Fruit fly (Drosophila melanogaster) whole organism, embryonic: ENCODE measurements around the gene CG5902.

Experiments
- CG10462 ChIP-seq: fragments of 200-800 bp; sonication (Bioruptor generic); optimal IDR thresholded peaks from 2 replicates; lab custom pipeline; 2016; ENCODE audit warnings: missing biosample characterization, missing genetic modification characterization
- CG11093 ChIP-seq: fragments of 200-800 bp; sonication (Bioruptor generic); IDR thresholded peaks from 3 replicates; pipeline ENCODE4 v1.3.6; 2022; ENCODE audit warnings: missing biosample characterization, missing genetic modification characterization
- CG11504 ChIP-seq: fragments of 200-800 bp; sonication (Bioruptor generic); optimal IDR thresholded peaks from 3 replicates; lab custom pipeline; 2019; ENCODE audit warnings: missing biosample characterization, mild to moderate bottlenecking, missing genetic modification characterization, moderate library complexity
- CG1233 ChIP-seq: fragments of 200-800 bp; sonication (Bioruptor generic); optimal IDR thresholded peaks from 4 replicates; lab custom pipeline; 2018; ENCODE audit warnings: missing biosample characterization, mild to moderate bottlenecking, missing genetic modification characterization
- CG14710 ChIP-seq: fragments of 200-800 bp; sonication (Bioruptor generic); optimal IDR thresholded peaks from 3 replicates; lab custom pipeline; 2019; ENCODE audit warnings: missing biosample characterization, mild to moderate bottlenecking, missing genetic modification characterization, moderate library complexity
- CG1529 ChIP-seq: fragments of 200-800 bp; sonication (Bioruptor generic); optimal IDR thresholded peaks from 3 replicates; lab custom pipeline; 2018; ENCODE audit warnings: missing biosample characterization, missing genetic modification characterization
- CG17186 ChIP-seq: fragments of 200-800 bp; sonication (Bioruptor generic); optimal IDR thresholded peaks from 3 replicates; lab custom pipeline; 2017; ENCODE audit warnings: missing biosample characterization, missing genetic modification reagents, missing genetic modification characterization
- CG1832 ChIP-seq: fragments of 200-800 bp; sonication (Bioruptor generic); optimal IDR thresholded peaks from 2 replicates; lab custom pipeline; 2017; ENCODE audit warnings: missing biosample characterization, mild to moderate bottlenecking, missing genetic modification characterization, inconsistent platforms
- CG18764 ChIP-seq: fragments of 200-800 bp; sonication (Bioruptor generic); optimal IDR thresholded peaks from 3 replicates; lab custom pipeline; 2016; ENCODE audit warnings: missing biosample characterization, missing genetic modification characterization
- CG2875 ChIP-seq: fragments of 200-800 bp; sonication (Bioruptor generic); optimal IDR thresholded peaks from 2 replicates; lab custom pipeline; 2017; ENCODE audit warnings: missing biosample characterization, mild to moderate bottlenecking, missing genetic modification characterization, missing genetic modification reagents
- CG4360 ChIP-seq: fragments of 200-800 bp; sonication (Bioruptor generic); IDR thresholded peaks from 2 replicates; pipeline ENCODE4 v1.3.6; 2022; ENCODE audit warnings: missing biosample characterization, missing genetic modification characterization
- CG6175 ChIP-seq: fragments of 200-800 bp; sonication (Bioruptor generic); IDR thresholded peaks from 3 replicates; pipeline ENCODE4 v1.3.6; 2022; ENCODE audit warnings: missing biosample characterization, missing genetic modification characterization
- CG6683 ChIP-seq: fragments of 200-800 bp; sonication (Bioruptor generic); optimal IDR thresholded peaks from 2 replicates; lab custom pipeline; 2017; ENCODE audit warnings: missing biosample characterization, mild to moderate bottlenecking, missing genetic modification characterization, missing genetic modification reagents
- CG7271 ChIP-seq: fragments of 200-800 bp; sonication (Bioruptor generic); optimal IDR thresholded peaks from 2 replicates; lab custom pipeline; 2018; ENCODE audit warnings: missing biosample characterization, mild to moderate bottlenecking, missing genetic modification characterization, moderate library complexity
- CG8290 ChIP-seq, 3 experiments: fragments of 200-800 bp; sonication (Bioruptor generic); optimal IDR thresholded peaks; 2 replicates each; lab custom pipeline; 2016 to 2019; ENCODE audit warnings: missing biosample characterization in 3 of 3, missing genetic modification characterization in 3 of 3, mild to moderate bottlenecking in 2 of 3, moderate library complexity in 1 of 3
- CHES-1-like ChIP-seq: fragments of 200-800 bp; sonication (Bioruptor generic); optimal IDR thresholded peaks from 2 replicates; lab custom pipeline; 2016; ENCODE audit warnings: missing biosample characterization, missing genetic modification characterization
- D19B ChIP-seq: fragments of 200-800 bp; sonication (Bioruptor generic); optimal IDR thresholded peaks from 2 replicates; lab custom pipeline; 2017; ENCODE audit warnings: missing biosample characterization, mild to moderate bottlenecking, missing genetic modification characterization
- Dip2 ChIP-seq: fragments of 200-800 bp; sonication (Bioruptor generic); IDR thresholded peaks from 2 replicates; pipeline ENCODE4 v1.3.6; 2022; ENCODE audit warnings: missing biosample characterization, missing genetic modification characterization
- H2.0 ChIP-seq: fragments of 200-800 bp; sonication (Bioruptor generic); IDR thresholded peaks from 2 replicates; pipeline ENCODE4 v1.3.6; 2022; ENCODE audit warnings: missing biosample characterization, missing genetic modification characterization
- HHEX ChIP-seq: fragments of 200-800 bp; sonication (Bioruptor generic); optimal IDR thresholded peaks from 3 replicates; lab custom pipeline; 2017; ENCODE audit warnings: missing biosample characterization, mild to moderate bottlenecking, missing genetic modification characterization, missing genetic modification reagents
- HLHmδ ChIP-seq: fragments of 200-800 bp; sonication (Bioruptor generic); optimal IDR thresholded peaks from 2 replicates; lab custom pipeline; 2018; ENCODE audit warnings: missing biosample characterization, mild to moderate bottlenecking, missing genetic modification characterization, moderate library complexity
- Hsf ChIP-seq: fragments of 200-800 bp; sonication (Bioruptor generic); optimal IDR thresholded peaks from 3 replicates; lab custom pipeline; 2016; ENCODE audit warnings: missing biosample characterization, missing genetic modification characterization
- Lhr ChIP-seq: fragments of 200-800 bp; sonication (Bioruptor generic); optimal IDR thresholded peaks from 3 replicates; lab custom pipeline; 2017; ENCODE audit warnings: mild to moderate bottlenecking, missing biosample characterization, missing genetic modification reagents, missing genetic modification characterization
- Med ChIP-seq: fragments of 200-800 bp; sonication (Bioruptor generic); peaks from one replicate; lab custom pipeline; 2016; ENCODE audit warnings: missing biosample characterization, missing genetic modification characterization, mild to moderate bottlenecking, inconsistent platforms, moderate library complexity
- Nf-YC ChIP-seq: fragments of 200-800 bp; optimal IDR thresholded peaks from 3 replicates; lab custom pipeline; 2019; ENCODE audit warnings: missing biosample characterization, mild to moderate bottlenecking, missing genetic modification characterization, moderate library complexity
- Sox102F ChIP-seq: fragments of 200-800 bp; sonication (Bioruptor generic); optimal IDR thresholded peaks from 2 replicates; lab custom pipeline; 2018; ENCODE audit warnings: missing biosample characterization, mild to moderate bottlenecking, missing genetic modification characterization, moderate library complexity
- Spps ChIP-seq: fragments of 200-800 bp; sonication (Bioruptor generic); optimal IDR thresholded peaks from 2 replicates; lab custom pipeline; 2018; ENCODE audit warnings: missing biosample characterization, mild to moderate bottlenecking, missing genetic modification characterization
- Vsx1 ChIP-seq: fragments of 200-800 bp; sonication (Bioruptor generic); optimal IDR thresholded peaks from 2 replicates; lab custom pipeline; 2017; ENCODE audit warnings: missing biosample characterization, mild to moderate bottlenecking, missing genetic modification characterization, missing genetic modification reagents
- ab ChIP-seq: fragments of 200-800 bp; sonication (Bioruptor generic); optimal IDR thresholded peaks from 2 replicates; lab custom pipeline; 2016; ENCODE audit warnings: missing biosample characterization, missing genetic modification characterization
- ap ChIP-seq: fragments of 200-800 bp; sonication (Bioruptor generic); IDR thresholded peaks from 2 replicates; pipeline ENCODE4 v1.3.6; 2022; ENCODE audit warnings: missing biosample characterization, missing genetic modification characterization
- ara ChIP-seq: fragments of 200-800 bp; sonication (Bioruptor generic); IDR thresholded peaks from 2 replicates; pipeline ENCODE4 v1.3.6; 2022; ENCODE audit warnings: missing biosample characterization, missing genetic modification characterization
- br ChIP-seq: fragments of >200 bp; optimal IDR thresholded peaks from 2 replicates; lab custom pipeline; 2017
- bsh ChIP-seq, 2 experiments: fragments of 200-800 bp; sonication (Bioruptor generic); optimal IDR thresholded peaks; 2 replicates each; lab custom pipeline; 2017 to 2018; ENCODE audit warnings: mild to moderate bottlenecking in 2 of 2, missing biosample characterization in 2 of 2, missing genetic modification characterization in 2 of 2, moderate library complexity in 1 of 2
- crc ChIP-seq: fragments of 200-800 bp; sonication (Bioruptor generic); optimal IDR thresholded peaks from 2 replicates; lab custom pipeline; 2016; ENCODE audit warnings: missing biosample characterization, missing genetic modification characterization
- fu2 ChIP-seq: fragments of 200-800 bp; sonication (Bioruptor generic); optimal IDR thresholded peaks from 2 replicates; lab custom pipeline; 2016; ENCODE audit warnings: missing biosample characterization, missing genetic modification characterization
- gcm ChIP-seq: fragments of 200-800 bp; sonication (Bioruptor generic); optimal IDR thresholded peaks from 2 replicates; lab custom pipeline; 2019; ENCODE audit warnings: missing biosample characterization, mild to moderate bottlenecking, missing genetic modification characterization, moderate library complexity
- gro ChIP-seq: fragments of 200-800 bp; sonication (Bioruptor generic); optimal IDR thresholded peaks from 2 replicates; lab custom pipeline; 2016; ENCODE audit warnings: missing biosample characterization, missing genetic modification characterization
- h ChIP-seq: fragments of >200 bp; optimal IDR thresholded peaks from 2 replicates; lab custom pipeline; 2017
- her ChIP-seq: fragments of 200-800 bp; sonication (Bioruptor generic); optimal IDR thresholded peaks from 2 replicates; lab custom pipeline; 2016; ENCODE audit warnings: missing biosample characterization, missing genetic modification characterization
- kah ChIP-seq: fragments of 200-800 bp; sonication (Bioruptor generic); optimal IDR thresholded peaks from 2 replicates; lab custom pipeline; 2018; ENCODE audit warnings: missing biosample characterization, mild to moderate bottlenecking, missing genetic modification characterization
- lmd ChIP-seq: fragments of 200-800 bp; sonication (Bioruptor generic); IDR thresholded peaks from 2 replicates; pipeline ENCODE4 v1.3.6; 2022; ENCODE audit warnings: missing biosample characterization, missing genetic modification characterization
- nerfin-2 ChIP-seq: fragments of 200-800 bp; sonication (Bioruptor generic); IDR thresholded peaks from 2 replicates; pipeline ENCODE4 v1.3.6; 2022; ENCODE audit warnings: missing biosample characterization, missing genetic modification characterization; ENCODE audit not compliant: partially characterized antibody
- nmo ChIP-seq: fragments of 200-800 bp; sonication (Bioruptor generic); optimal IDR thresholded peaks from 2 replicates; lab custom pipeline; 2018; ENCODE audit warnings: missing biosample characterization, mild to moderate bottlenecking, missing genetic modification characterization, moderate library complexity
- peb ChIP-seq: fragments of 200-800 bp; sonication (Bioruptor generic); IDR thresholded peaks from 2 replicates; pipeline ENCODE4 v1.3.6; 2022; ENCODE audit warnings: missing biosample characterization, missing genetic modification characterization
- pfk ChIP-seq: fragments of 200-800 bp; sonication (Bioruptor generic); optimal IDR thresholded peaks from 2 replicates; lab custom pipeline; 2018; ENCODE audit warnings: missing biosample characterization, mild to moderate bottlenecking, missing genetic modification characterization, moderate library complexity
- pnt ChIP-seq: fragments of 200-800 bp; sonication (Bioruptor generic); optimal IDR thresholded peaks from 3 replicates; lab custom pipeline; 2016; ENCODE audit warnings: missing biosample characterization, missing genetic modification characterization
- prd ChIP-seq, 3 experiments: fragments of >200 bp in 2 of 3; fragments of 200-800 bp in 1 of 3; sonication (Bioruptor generic) in 1 of 3; optimal IDR thresholded peaks in 2 of 3; IDR thresholded peaks in 1 of 3; 2 replicates in 2 of 3; 3 replicates in 1 of 3; pipeline versions ENCODE4 v1.3.6 to Lab custom; 2017 to 2022; ENCODE audit warnings: missing biosample characterization in 1 of 3, missing genetic modification characterization in 1 of 3
- pros ChIP-seq: fragments of 200-800 bp; sonication (Bioruptor generic); optimal IDR thresholded peaks from 3 replicates; lab custom pipeline; 2019; ENCODE audit warnings: missing biosample characterization, mild to moderate bottlenecking, missing genetic modification characterization, moderate library complexity
- rib ChIP-seq: fragments of 200-800 bp; sonication (Bioruptor generic); IDR thresholded peaks from 2 replicates; pipeline ENCODE4 v1.3.6; 2022; ENCODE audit warnings: missing biosample characterization, missing genetic modification characterization
- sob ChIP-seq: fragments of 200-800 bp; sonication (Bioruptor generic); IDR thresholded peaks from 2 replicates; pipeline ENCODE4 v1.3.6; 2022; ENCODE audit warnings: missing biosample characterization, missing genetic modification characterization
- wdn ChIP-seq: fragments of 200-800 bp; sonication (Bioruptor generic); IDR thresholded peaks from 2 replicates; pipeline ENCODE4 v1.3.6; 2022; ENCODE audit warnings: missing biosample characterization, missing genetic modification characterization

Gene CG5902

dm6 chr3R:23969449-23969848, 17.0 kb upstream of the CG5902 start (continued):
- TF ChIP-seq Lhr (GFP tag; lab: Kevin White, UChicago): no peak
- TF ChIP-seq Spps (tag; lab: Kevin White, UChicago): no peak
- no peak for TF ChIP-seq CHES-1-like (GFP tag; lab: Kevin White, UChicago)
- TF ChIP-seq ap (GFP tag; lab: Robert Waterston, UW): no peak; the same call in 1 of the 2 replicates
- TF ChIP-seq prd (optimal IDR thresholded peaks at IDR 0.05; lab: Kevin White, UChicago): no peak
- TF ChIP-seq prd (GFP tag; IDR thresholded peaks at IDR 0.05; lab: Robert Waterston, UW): peak; percentile 67
- TF ChIP-seq CG8290 (GFP tag; optimal IDR thresholded peaks at IDR 0.05; lab: Kevin White, UChicago): no peak
- no peak for TF ChIP-seq CG8290 (tag; optimal IDR thresholded peaks at IDR 0.05; lab: Kevin White, UChicago)
- peak; percentile 63 for TF ChIP-seq HHEX
- TF ChIP-seq pfk (GFP tag; lab: Kevin White, UChicago): no peak
- peak; percentile 65 for TF ChIP-seq Med (GFP tag; lab: Kevin White, UChicago)
- TF ChIP-seq CG6683 (GFP tag; lab: Kevin White, UChicago): no peak
- no peak for TF ChIP-seq ab
- TF ChIP-seq ara (GFP tag; lab: Robert Waterston, UW): no peak
- TF ChIP-seq CG4360 (GFP tag; lab: Robert Waterston, UW): no peak
- no peak for TF ChIP-seq her (GFP tag; lab: Kevin White, UChicago)
- TF ChIP-seq br (lab: Kevin White, UChicago): no peak
- TF ChIP-seq D19B (GFP tag; lab: Kevin White, UChicago): no peak
- TF ChIP-seq CG6175 (GFP tag; lab: Robert Waterston, UW): no peak
- TF ChIP-seq kah (GFP tag; lab: Kevin White, UChicago): no peak
- TF ChIP-seq h: no peak
- no peak for TF ChIP-seq CG18764 (GFP tag; lab: Kevin White, UChicago)
- no peak for TF ChIP-seq CG1529 (GFP tag; lab: Kevin White, UChicago)
- TF ChIP-seq sob: 0 out of 2 replicates have a peak, but pooled peaks have one; percentile 32
- TF ChIP-seq CG14710 (tag; lab: Kevin White, UChicago): peak; percentile 2
- no peak for TF ChIP-seq CG2875 (GFP tag; lab: Kevin White, UChicago)
- no peak for TF ChIP-seq CG1832 (GFP tag; lab: Kevin White, UChicago)
- no peak for TF ChIP-seq Dip2
- TF ChIP-seq fu2 (GFP tag; lab: Kevin White, UChicago): no peak
- peak; percentile 30 for TF ChIP-seq CG1233 (GFP tag; lab: Kevin White, UChicago)
- TF ChIP-seq nerfin-2 (GFP tag; lab: Robert Waterston, UW): no peak
- TF ChIP-seq CG7271: no peak
- TF ChIP-seq Hsf: no peak
- peak; percentile 65 for TF ChIP-seq lmd (GFP tag; lab: Robert Waterston, UW)
- peak; percentile 69 for TF ChIP-seq Sox102F
- TF ChIP-seq gro (GFP tag; lab: Kevin White, UChicago): no peak
- TF ChIP-seq pros (GFP tag; lab: Kevin White, UChicago): no peak
- TF ChIP-seq nmo (GFP tag; lab: Kevin White, UChicago): peak; percentile 48
- peak; percentile 62 for TF ChIP-seq Nf-YC
- TF ChIP-seq H2.0 (GFP tag; lab: Robert Waterston, UW): peak; percentile 38; the same call in 1 of the 2 replicates
- TF ChIP-seq Vsx1: peak; percentile 29
- TF ChIP-seq gcm: peak; percentile 47
- peak in 1 of 2 experiments; percentile 53 for TF ChIP-seq bsh (GFP tag; optimal IDR thresholded peaks at IDR 0.05; lab: Kevin White, UChicago)
- no peak for TF ChIP-seq crc
- no peak for TF ChIP-seq CG17186 (GFP tag; lab: Kevin White, UChicago)
- TF ChIP-seq peb (GFP tag; lab: Robert Waterston, UW): no peak
- TF ChIP-seq CG10462 (GFP tag; lab: Kevin White, UChicago): no peak
- TF ChIP-seq pnt: no peak
- peak; percentile 75 for TF ChIP-seq CG11504
- no peak for TF ChIP-seq HLHmδ
- no peak for TF ChIP-seq rib
- no peak for TF ChIP-seq CG11093 (GFP tag; lab: Robert Waterston, UW)
- TF ChIP-seq wdn: peak; percentile 33; the same call in 1 of the 2 replicates
